Fruit fly (Drosophila melanogaster): ENCODE data around the gene Hsp22.

Gene Hsp22

DNA sequence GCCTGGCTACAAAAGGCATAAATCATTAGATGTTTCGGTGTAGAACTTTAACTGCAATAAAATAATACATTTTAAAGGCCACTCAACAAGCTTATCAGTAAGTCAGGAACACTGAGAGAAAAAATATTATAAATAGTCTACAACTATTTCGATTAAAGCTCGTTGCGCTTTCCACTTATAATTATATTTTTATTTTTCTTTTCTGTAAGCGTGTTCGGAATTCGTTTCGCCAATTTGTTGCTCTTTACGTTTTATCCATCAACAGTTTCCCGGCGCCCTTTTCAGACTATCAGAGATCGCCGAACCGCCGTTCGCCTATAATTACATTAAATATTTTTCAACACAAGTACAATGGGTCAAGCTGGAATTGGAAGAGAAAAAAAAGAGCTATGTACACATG is 33.7 kb upstream of the Hsp22 start (continued):
- TF ChIP-seq CG16779 (tag; optimal IDR thresholded peaks at IDR 0.05) (no peak), CG10631 (GFP tag; optimal IDR thresholded peaks at IDR 0.05) (no peak), Met (GFP tag; optimal IDR thresholded peaks at IDR 0.05) (no peak), lz (GFP tag; optimal IDR thresholded peaks at IDR 0.05) (no peak), eg (GFP tag; IDR thresholded peaks at IDR 0.05) (no peak), CG10669 (GFP tag; optimal IDR thresholded peaks at IDR 0.05) (no peak), Eip78C (GFP tag) (peak; percentile 80), Hr38 (GFP tag; optimal IDR thresholded peaks at IDR 0.05) (no peak), CG15336 (GFP tag; IDR thresholded peaks at IDR 0.05) (no peak), dac (GFP tag; optimal IDR thresholded peaks at IDR 0.05) (no peak), CG9139 (GFP tag; optimal IDR thresholded peaks at IDR 0.05) (no peak), CG6792 (GFP tag; optimal IDR thresholded peaks at IDR 0.05) (no peak), Sox15 (GFP tag; optimal IDR thresholded peaks at IDR 0.05) (peak; percentile 7), CG3919 (GFP tag; optimal IDR thresholded peaks at IDR 0.05) (no peak), Blimp-1 (GFP tag; optimal IDR thresholded peaks at IDR 0.05) (no peak), net (GFP tag; optimal IDR thresholded peaks at IDR 0.05) (peak; percentile 11), CG8119 (GFP tag; IDR thresholded peaks at IDR 0.05) (peak; percentile 21; the same call in 1 of the 3 replicates), topi (GFP tag; optimal IDR thresholded peaks at IDR 0.05) (no peak), Lpt (GFP tag; optimal IDR thresholded peaks at IDR 0.05) (no peak), fd59A (GFP tag; optimal IDR thresholded peaks at IDR 0.05) (no peak), dsx (GFP tag; optimal IDR thresholded peaks at IDR 0.05; ENCODE audit: poor library complexity, severe bottlenecking) (no peak), Hr4 (GFP tag; optimal IDR thresholded peaks at IDR 0.05) (peak; percentile 23), CG8319 (GFP tag; optimal IDR thresholded peaks at IDR 0.05) (no peak)

DNA sequence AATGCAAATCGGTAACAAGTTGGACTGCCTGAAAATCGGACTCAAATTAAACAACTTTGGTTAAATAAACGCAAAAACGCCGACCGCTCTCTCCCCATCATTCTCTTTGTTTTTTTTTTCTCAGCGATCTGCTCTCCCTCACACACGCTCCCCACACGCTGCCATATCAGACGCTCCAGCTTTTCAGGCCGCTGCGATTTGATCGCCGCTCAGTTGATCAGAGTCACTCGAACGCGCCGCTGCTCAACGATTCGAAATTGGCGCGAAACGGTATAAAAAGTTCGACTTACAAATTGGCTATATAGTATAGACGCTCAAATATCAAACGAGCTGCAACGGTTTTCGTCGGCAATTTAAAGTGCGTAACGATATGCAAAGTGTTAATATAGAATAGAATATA is 32.5 kb upstream of the Hsp22 start:
- TF ChIP-seq Sox14 (GFP tag; optimal IDR thresholded peaks at IDR 0.05): no peak
- TF ChIP-seq CG6163 (GFP tag; IDR thresholded peaks at IDR 0.05): peak; percentile 61; the same call in 2 of the 3 replicates
- TF ChIP-seq salr (GFP tag; optimal IDR thresholded peaks at IDR 0.05): no peak
- peak; percentile 28 for TF ChIP-seq Sox102F (GFP tag; optimal IDR thresholded peaks at IDR 0.05)
- no peak for TF ChIP-seq topi (GFP tag; optimal IDR thresholded peaks at IDR 0.05)
- TF ChIP-seq CG9139 (GFP tag; optimal IDR thresholded peaks at IDR 0.05): peak; percentile 9
- TF ChIP-seq svp (GFP tag): peak; percentile 78
- peak; percentile 0 for TF ChIP-seq achi (GFP tag; optimal IDR thresholded peaks at IDR 0.05)
- TF ChIP-seq Hr38 (GFP tag; optimal IDR thresholded peaks at IDR 0.05): no peak
- TF ChIP-seq dac (GFP tag; optimal IDR thresholded peaks at IDR 0.05): no peak
- TF ChIP-seq eg (GFP tag; IDR thresholded peaks at IDR 0.05): peak; percentile 37; the same call in 1 of the 3 replicates
- no peak for TF ChIP-seq Gug (GFP tag; IDR thresholded peaks at IDR 0.05)
- no peak for TF ChIP-seq Lpt (GFP tag; optimal IDR thresholded peaks at IDR 0.05)
- TF ChIP-seq cyc (GFP tag; optimal IDR thresholded peaks at IDR 0.05): no peak
- no peak for TF ChIP-seq CG8119 (GFP tag; IDR thresholded peaks at IDR 0.05)
- peak; percentile 60 for TF ChIP-seq Eip78C (GFP tag)
- TF ChIP-seq dsx (GFP tag; optimal IDR thresholded peaks at IDR 0.05; ENCODE audit: poor library complexity, severe bottlenecking): no peak
- TF ChIP-seq fkh (GFP tag; optimal IDR thresholded peaks at IDR 0.05): no peak
- TF ChIP-seq CG3032 (tag; optimal IDR thresholded peaks at IDR 0.05): no peak
- no peak for TF ChIP-seq CG6808 (GFP tag; optimal IDR thresholded peaks at IDR 0.05)
- TF ChIP-seq Ets21C (GFP tag; optimal IDR thresholded peaks at IDR 0.05): no peak
- no peak for TF ChIP-seq Met (GFP tag; optimal IDR thresholded peaks at IDR 0.05)
- TF ChIP-seq CG32006 (GFP tag; optimal IDR thresholded peaks at IDR 0.05): no peak
- no peak for TF ChIP-seq net (GFP tag; optimal IDR thresholded peaks at IDR 0.05)
- no peak for TF ChIP-seq esn (GFP tag; optimal IDR thresholded peaks at IDR 0.05)
- TF ChIP-seq CG11762 (GFP tag; optimal IDR thresholded peaks at IDR 0.05; ENCODE audit: insufficient read depth): no peak
- TF ChIP-seq CG6854 (GFP tag; optimal IDR thresholded peaks at IDR 0.05): peak; percentile 51
- peak; percentile 6 for TF ChIP-seq CG6276 (GFP tag; optimal IDR thresholded peaks at IDR 0.05)
- TF ChIP-seq Eip93F (GFP tag; optimal IDR thresholded peaks at IDR 0.05): no peak
- TF ChIP-seq CG15336 (GFP tag; IDR thresholded peaks at IDR 0.05): no peak
- TF ChIP-seq CG16779 (tag; optimal IDR thresholded peaks at IDR 0.05): no peak
- TF ChIP-seq spab (GFP tag; optimal IDR thresholded peaks at IDR 0.05): no peak
